Worm (Caenorhabditis elegans) whole organism, late embryonic: ENCODE data around the gene par-5.

Experiments
- ceh-48 ChIP-seq: sonication (generic microtip); optimal IDR thresholded peaks from 2 replicates; lab custom pipeline; 2016; ENCODE audit warnings: missing genetic modification characterization, inconsistent platforms, missing compliant biosample characterization
- ceh-6 ChIP-seq: fragments of 200-800 bp; sonication (Bioruptor generic); optimal IDR thresholded peaks from 2 replicates; lab custom pipeline; 2018; ENCODE audit warnings: mild to moderate bottlenecking, missing genetic modification characterization, missing compliant biosample characterization
- nhr-232 ChIP-seq: sonication (generic microtip); optimal IDR thresholded peaks from 2 replicates; lab custom pipeline; 2016; ENCODE audit warnings: missing genetic modification characterization, missing compliant biosample characterization
- pha-4 ChIP-seq: fragments of 150-350 bp; optimal IDR thresholded peaks from 2 replicates; lab custom pipeline; 2018; ENCODE audit warnings: missing biosample characterization, missing genetic modification reagents, missing genetic modification characterization
- ttx-3 ChIP-seq: sonication (generic microtip); optimal IDR thresholded peaks from 2 replicates; lab custom pipeline; 2016; ENCODE audit warnings: missing genetic modification reagents, missing genetic modification characterization, missing compliant biosample characterization

DNA sequence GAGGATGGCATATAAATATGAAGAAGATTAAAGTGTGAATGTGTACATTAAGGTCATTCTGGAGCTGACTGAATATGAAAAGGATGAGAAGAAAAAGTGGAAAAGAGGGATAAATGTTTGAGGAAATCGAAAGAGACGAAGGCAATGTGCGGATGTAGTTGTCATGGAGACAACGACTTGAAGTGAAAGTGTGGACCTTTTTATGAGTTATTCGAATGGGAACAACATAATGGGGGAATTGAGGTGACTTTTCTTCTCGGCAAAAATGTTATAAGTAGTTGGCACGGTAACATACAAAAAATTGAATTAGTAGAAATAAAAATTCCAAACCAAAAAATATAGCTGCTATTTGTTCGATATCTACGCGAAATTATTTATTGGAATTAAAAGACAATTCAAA is 20.6 kb downstream of the par-5 start, which contains the start of gene dyf-18:
- TF ChIP-seq nhr-232 (no peak), ceh-48 (tag; lab: Kevin White, UChicago) (no peak), ttx-3 (tag; lab: Kevin White, UChicago) (no peak), pha-4 (tag; lab: Kevin White, UChicago) (no peak), ceh-6 (GFP tag; lab: Kevin White, UChicago) (no peak)
